Worm (Caenorhabditis elegans) whole organism, L4/young adult: ENCODE results near the gene hot-6.

Source experiments
- W03F9.2 ChIP-seq: fragments of 150-350 bp; optimal IDR thresholded peaks from 2 replicates; lab custom pipeline; 2014; ENCODE audit warnings: missing biosample characterization, missing genetic modification characterization
- dao-5 ChIP-seq: sonication (generic microtip); optimal IDR thresholded peaks from 2 replicates; lab custom pipeline; 2016; ENCODE audit warnings: missing genotype, missing genetic modification characterization, moderate library complexity, missing compliant biosample characterization
- him-1 ChIP-seq: sonication (generic microtip); optimal IDR thresholded peaks from 2 replicates; lab custom pipeline; 2016; ENCODE audit warnings: missing genotype, missing genetic modification reagents, missing genetic modification characterization, missing compliant biosample characterization

DNA sequence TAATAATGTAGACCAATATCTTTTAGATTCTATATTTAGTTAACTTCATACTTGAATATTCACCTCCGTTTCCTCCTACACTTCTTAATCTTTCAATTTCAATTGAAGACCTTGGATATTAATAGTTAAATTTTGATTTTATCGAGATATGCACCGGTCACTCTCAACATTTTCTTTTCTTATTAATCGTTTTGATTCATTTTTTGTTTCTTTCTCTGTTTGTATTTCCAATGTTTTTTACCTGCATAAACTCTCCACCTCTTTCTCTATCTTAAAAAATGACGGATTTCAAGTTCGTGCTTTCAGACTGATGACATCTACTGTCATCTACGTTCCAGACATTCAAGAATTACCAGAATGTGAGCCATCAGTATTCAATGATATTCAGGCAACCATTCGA lies 30.9 kb downstream of the hot-6 start, which contains the start of gene frpr-9:
- TF ChIP-seq W03F9.2 (tag; lab: Kevin White, UChicago) (no peak), him-1 (tag; lab: Kevin White, UChicago) (no peak), dao-5 (tag; lab: Kevin White, UChicago) (no peak)
